Fruit fly (Drosophila melanogaster) whole organism, embryonic: ENCODE measurements around the gene mop.

Experiments used
- ATbp ChIP-seq: fragments of 200-800 bp; sonication (Bioruptor generic); optimal IDR thresholded peaks from 2 replicates; lab custom pipeline; 2017; ENCODE audit warnings: missing biosample characterization, mild to moderate bottlenecking, missing genetic modification characterization, missing genetic modification reagents
- CG11723 ChIP-seq: fragments of 200-800 bp; sonication (Bioruptor generic); optimal IDR thresholded peaks from 2 replicates; lab custom pipeline; 2017; ENCODE audit warnings: missing biosample characterization, mild to moderate bottlenecking, missing genetic modification characterization
- CG1233 ChIP-seq: fragments of 200-800 bp; sonication (Bioruptor generic); optimal IDR thresholded peaks from 4 replicates; lab custom pipeline; 2018; ENCODE audit warnings: missing biosample characterization, mild to moderate bottlenecking, missing genetic modification characterization
- CG12769 ChIP-seq: fragments of 200-800 bp; sonication (Bioruptor generic); optimal IDR thresholded peaks from 2 replicates; lab custom pipeline; 2019; ENCODE audit warnings: missing biosample characterization, mild to moderate bottlenecking, missing genetic modification characterization, moderate library complexity
- CG14014 ChIP-seq: fragments of 200-800 bp; sonication (Bioruptor generic); IDR thresholded peaks from 2 replicates; pipeline ENCODE4 v1.3.6; 2022; ENCODE audit warnings: missing biosample characterization, missing genetic modification characterization
- CG15011 ChIP-seq: fragments of 200-800 bp; sonication (Bioruptor generic); optimal IDR thresholded peaks from 3 replicates; lab custom pipeline; 2018; ENCODE audit warnings: missing biosample characterization, mild to moderate bottlenecking, missing genetic modification characterization
- CG2116 ChIP-seq: fragments of 200-800 bp; sonication (Bioruptor generic); optimal IDR thresholded peaks from 3 replicates; lab custom pipeline; 2018; ENCODE audit warnings: missing biosample characterization, mild to moderate bottlenecking, missing genetic modification characterization
- CG2202 ChIP-seq: fragments of 200-800 bp; sonication (Bioruptor generic); optimal IDR thresholded peaks from 2 replicates; lab custom pipeline; 2018; ENCODE audit warnings: missing biosample characterization, mild to moderate bottlenecking, missing genetic modification characterization
- CG30020 ChIP-seq: fragments of 200-800 bp; optimal IDR thresholded peaks from 2 replicates; lab custom pipeline; 2019; ENCODE audit warnings: missing biosample characterization, mild to moderate bottlenecking, missing genetic modification characterization, moderate library complexity
- CG34376 ChIP-seq: fragments of 200-800 bp; sonication (Bioruptor generic); optimal IDR thresholded peaks from 2 replicates; lab custom pipeline; 2018; ENCODE audit warnings: missing biosample characterization, mild to moderate bottlenecking, missing genetic modification characterization
- CG3838 ChIP-seq: fragments of 200-800 bp; sonication (Bioruptor generic); optimal IDR thresholded peaks from 3 replicates; lab custom pipeline; 2016; ENCODE audit warnings: missing biosample characterization, missing genetic modification characterization
- CG6854 ChIP-seq: fragments of 200-800 bp; sonication (Bioruptor generic); optimal IDR thresholded peaks from 3 replicates; lab custom pipeline; 2017; ENCODE audit warnings: missing biosample characterization, mild to moderate bottlenecking, missing genetic modification characterization
- CG7987 ChIP-seq: fragments of 200-800 bp; sonication (Bioruptor generic); optimal IDR thresholded peaks from 2 replicates; lab custom pipeline; 2018; ENCODE audit warnings: missing biosample characterization, mild to moderate bottlenecking, missing genetic modification characterization, moderate library complexity
- CG8089 ChIP-seq: fragments of 200-800 bp; sonication (Bioruptor generic); optimal IDR thresholded peaks from 3 replicates; lab custom pipeline; 2016; ENCODE audit warnings: missing biosample characterization, missing genetic modification characterization
- CG9215 ChIP-seq: fragments of 200-800 bp; sonication (Bioruptor generic); IDR thresholded peaks from 2 replicates; pipeline ENCODE4 v1.3.6; 2022; ENCODE audit warnings: missing biosample characterization, missing genetic modification characterization
- CG9609 ChIP-seq: fragments of 200-800 bp; sonication (Bioruptor generic); optimal IDR thresholded peaks from 3 replicates; lab custom pipeline; 2016; ENCODE audit warnings: missing biosample characterization, missing genetic modification characterization
- CTCF ChIP-seq: fragments of 200-800 bp; sonication (Bioruptor generic); optimal IDR thresholded peaks from 2 replicates; lab custom pipeline; 2017; ENCODE audit warnings: missing biosample characterization, mild to moderate bottlenecking, missing genetic modification characterization, moderate library complexity
- Drgx ChIP-seq: fragments of 200-800 bp; sonication (Bioruptor generic); IDR thresholded peaks from 2 replicates; pipeline ENCODE4 v1.3.6; 2022; ENCODE audit warnings: missing biosample characterization, missing genetic modification characterization
- Elba2 ChIP-seq: fragments of 200-800 bp; sonication (Bioruptor generic); optimal IDR thresholded peaks from 3 replicates; lab custom pipeline; 2016; ENCODE audit warnings: missing biosample characterization, missing genetic modification characterization
- HLH54F ChIP-seq: fragments of 200-800 bp; sonication (Bioruptor generic); optimal IDR thresholded peaks from 3 replicates; lab custom pipeline; 2016; ENCODE audit warnings: missing biosample characterization, missing genetic modification characterization
- Hand ChIP-seq: fragments of 200-800 bp; sonication (Bioruptor generic); optimal IDR thresholded peaks from 2 replicates; lab custom pipeline; 2017; ENCODE audit warnings: mild to moderate bottlenecking, missing biosample characterization, missing genetic modification reagents, missing genetic modification characterization
- Meics ChIP-seq: fragments of 200-800 bp; sonication (Bioruptor generic); optimal IDR thresholded peaks from 2 replicates; lab custom pipeline; 2017; ENCODE audit warnings: missing biosample characterization, mild to moderate bottlenecking, missing genetic modification characterization
- Opbp ChIP-seq: fragments of 200-800 bp; sonication (Bioruptor generic); IDR thresholded peaks from 3 replicates; pipeline ENCODE4 v1.3.6; 2022; ENCODE audit warnings: missing biosample characterization, missing genetic modification characterization; ENCODE audit not compliant: partially characterized antibody
- TFAM ChIP-seq: fragments of 200-800 bp; sonication (Bioruptor generic); optimal IDR thresholded peaks from 2 replicates; lab custom pipeline; 2017; ENCODE audit warnings: missing biosample characterization, missing genetic modification characterization, inconsistent platforms
- Tbp ChIP-seq: fragments of >200 bp; optimal IDR thresholded peaks from 2 replicates; lab custom pipeline; 2018; ENCODE audit warnings: missing biosample characterization, missing genetic modification characterization
- Xbp1 ChIP-seq: fragments of 200-800 bp; sonication (Bioruptor generic); optimal IDR thresholded peaks from 3 replicates; lab custom pipeline; 2016; ENCODE audit warnings: missing biosample characterization, mild to moderate bottlenecking, missing genetic modification characterization
- aop ChIP-seq: fragments of 200-800 bp; sonication (Bioruptor generic); IDR thresholded peaks from 2 replicates; pipeline ENCODE4 v1.3.6; 2022; ENCODE audit warnings: missing biosample characterization, missing genetic modification characterization
- ap ChIP-seq: fragments of 200-800 bp; sonication (Bioruptor generic); IDR thresholded peaks from 2 replicates; pipeline ENCODE4 v1.3.6; 2022; ENCODE audit warnings: missing biosample characterization, missing genetic modification characterization
- az2 ChIP-seq: fragments of 200-800 bp; sonication (Bioruptor generic); optimal IDR thresholded peaks from 3 replicates; lab custom pipeline; 2016; ENCODE audit warnings: missing biosample characterization, missing genetic modification characterization
- bcd ChIP-seq: fragments of 200-800 bp; sonication (Bioruptor generic); optimal IDR thresholded peaks from 2 replicates; lab custom pipeline; 2017; ENCODE audit warnings: missing biosample characterization, mild to moderate bottlenecking, missing genetic modification characterization
- cad ChIP-seq: fragments of >200 bp; optimal IDR thresholded peaks from 2 replicates; lab custom pipeline; 2017; ENCODE audit warnings: missing biosample characterization, missing genetic modification characterization
- dimm ChIP-seq: fragments of 200-800 bp; sonication (Bioruptor generic); IDR thresholded peaks from 2 replicates; pipeline ENCODE4 v1.3.6; 2022; ENCODE audit warnings: missing biosample characterization, missing genetic modification characterization
- gfzf ChIP-seq: fragments of 200-800 bp; sonication (Bioruptor generic); optimal IDR thresholded peaks from 2 replicates; lab custom pipeline; 2016; ENCODE audit warnings: missing biosample characterization, mild to moderate bottlenecking, missing genetic modification characterization, moderate library complexity
- kni ChIP-seq: fragments of 200-800 bp; sonication (Bioruptor generic); optimal IDR thresholded peaks from 3 replicates; lab custom pipeline; 2017; ENCODE audit warnings: mild to moderate bottlenecking, missing biosample characterization, missing genetic modification reagents, missing genetic modification characterization
- lbe ChIP-seq: fragments of 200-800 bp; sonication (Bioruptor generic); optimal IDR thresholded peaks from 2 replicates; lab custom pipeline; 2016; ENCODE audit warnings: missing biosample characterization, mild to moderate bottlenecking, missing genetic modification characterization
- odd ChIP-seq: fragments of 200-800 bp; sonication (Bioruptor generic); optimal IDR thresholded peaks from 2 replicates; lab custom pipeline; 2017; ENCODE audit warnings: missing biosample characterization, mild to moderate bottlenecking, missing genetic modification characterization
- pzg ChIP-seq: fragments of 200-800 bp; sonication (Bioruptor generic); optimal IDR thresholded peaks from 3 replicates; lab custom pipeline; 2018; ENCODE audit warnings: missing biosample characterization, mild to moderate bottlenecking, missing genetic modification characterization, moderate library complexity
- row ChIP-seq: fragments of 200-800 bp; sonication (Bioruptor generic); IDR thresholded peaks from 3 replicates; pipeline ENCODE4 v1.3.6; 2022; ENCODE audit warnings: missing biosample characterization, missing genetic modification characterization
- run ChIP-seq: fragments of 200-800 bp; sonication (Bioruptor generic); optimal IDR thresholded peaks from 3 replicates; lab custom pipeline; 2018; ENCODE audit warnings: missing biosample characterization, mild to moderate bottlenecking, missing genetic modification characterization
- sc ChIP-seq, 3 experiments: fragments of >200 bp in 2 of 3; fragments of 200-800 bp in 1 of 3; sonication (Bioruptor generic) in 1 of 3; optimal IDR thresholded peaks; 2 replicates in 2 of 3; 3 replicates in 1 of 3; lab custom pipeline; 2017; ENCODE audit warnings: mild to moderate bottlenecking in 1 of 3, missing biosample characterization in 1 of 3, missing genetic modification characterization in 1 of 3, missing genetic modification reagents in 1 of 3
- shn ChIP-seq: fragments of 200-800 bp; sonication (Bioruptor generic); optimal IDR thresholded peaks from 3 replicates; lab custom pipeline; 2016; ENCODE audit warnings: missing biosample characterization, missing genetic modification characterization
- sna ChIP-seq: fragments of 200-800 bp; sonication (Bioruptor generic); IDR thresholded peaks from 2 replicates; pipeline ENCODE4 v1.3.6; 2022; ENCODE audit warnings: missing biosample characterization, missing genetic modification characterization; ENCODE audit not compliant: partially characterized antibody
- stwl ChIP-seq: fragments of 200-800 bp; sonication (Bioruptor generic); optimal IDR thresholded peaks from 3 replicates; lab custom pipeline; 2018; ENCODE audit warnings: missing biosample characterization, mild to moderate bottlenecking, missing genetic modification characterization, moderate library complexity
- trh ChIP-seq: fragments of 200-800 bp; sonication (Bioruptor generic); optimal IDR thresholded peaks from 2 replicates; lab custom pipeline; 2016; ENCODE audit warnings: missing biosample characterization, missing genetic modification characterization
- zen2 ChIP-seq: fragments of 200-800 bp; sonication (Bioruptor generic); IDR thresholded peaks from 3 replicates; pipeline ENCODE4 v1.3.6; 2022; ENCODE audit warnings: missing biosample characterization, missing genetic modification characterization; ENCODE audit not compliant: partially characterized antibody
- zfh1 ChIP-seq: fragments of 200-800 bp; sonication (Bioruptor generic); IDR thresholded peaks from 3 replicates; pipeline ENCODE4 v1.3.6; 2022; ENCODE audit warnings: missing biosample characterization, missing genetic modification characterization

The mop gene

dm6 chr3L:14781082-14781862 is 5.3 kb upstream of the mop start (continued):
- TF ChIP-seq sc (optimal IDR thresholded peaks at IDR 0.05; lab: Kevin White, UChicago) (no peak), sc (GFP tag; optimal IDR thresholded peaks at IDR 0.05; lab: Kevin White, UChicago) (peak; percentile 66), ATbp (GFP tag; lab: Kevin White, UChicago) (peak; percentile 47), CG2202 (peak; percentile 13), Elba2 (GFP tag; lab: Kevin White, UChicago) (no peak), odd (GFP tag; lab: Kevin White, UChicago) (peak; percentile 78), trh (peak; percentile 45), cad (GFP tag; lab: Kevin White, UChicago) (no peak), CG7987 (GFP tag; lab: Kevin White, UChicago) (peak; percentile 98), Drgx (GFP tag; lab: Robert Waterston, UW) (peak; percentile 71), CG12769 (tag; lab: Kevin White, UChicago) (peak; percentile 81), CG8089 (GFP tag; lab: Kevin White, UChicago) (no peak), bcd (GFP tag; lab: Kevin White, UChicago) (peak; percentile 55), CG9609 (GFP tag; lab: Kevin White, UChicago) (peak; percentile 30), az2 (GFP tag; lab: Kevin White, UChicago) (peak; percentile 60), CG34376 (GFP tag; lab: Kevin White, UChicago) (peak; percentile 85), zen2 (GFP tag; lab: Robert Waterston, UW) (no peak; the same call in 2 of the 3 replicates), CG14014 (GFP tag; lab: Robert Waterston, UW) (peak; percentile 52; the same call in 1 of the 2 replicates), ap (GFP tag; lab: Robert Waterston, UW) (no peak), gfzf (GFP tag; lab: Kevin White, UChicago) (no peak), row (GFP tag; lab: Robert Waterston, UW) (peak; percentile 84), CG2116 (peak; percentile 12), CG30020 (tag; lab: Kevin White, UChicago) (peak; percentile 35), CG1233 (GFP tag; lab: Kevin White, UChicago) (peak; percentile 77), kni (peak; percentile 100), CG9215 (no peak), lbe (GFP tag; lab: Kevin White, UChicago) (peak; percentile 17), TFAM (no peak), shn (GFP tag; lab: Kevin White, UChicago) (peak; percentile 24), dimm (GFP tag; lab: Robert Waterston, UW) (no peak), pzg (GFP tag; lab: Kevin White, UChicago) (peak; percentile 1), Xbp1 (peak; percentile 62), CG3838 (GFP tag; lab: Kevin White, UChicago) (no peak), run (tag; lab: Kevin White, UChicago) (peak; percentile 90), stwl (tag; lab: Kevin White, UChicago) (peak; percentile 10), Hand (GFP tag; lab: Kevin White, UChicago) (no peak), aop (GFP tag; lab: Robert Waterston, UW) (peak; percentile 93), Tbp (GFP tag; lab: Kevin White, UChicago) (no peak), CG15011 (GFP tag; lab: Kevin White, UChicago) (peak; percentile 30), zfh1 (GFP tag; lab: Robert Waterston, UW) (peak; percentile 35; the same call in 2 of the 3 replicates), CG11723 (peak; percentile 21), sna (GFP tag; lab: Robert Waterston, UW) (peak; percentile 51; the same call in 1 of the 2 replicates), HLH54F (GFP tag; lab: Kevin White, UChicago) (peak; percentile 25), CG6854 (GFP tag; lab: Kevin White, UChicago) (peak; percentile 72), Meics (GFP tag; lab: Kevin White, UChicago) (peak; percentile 74), Opbp (GFP tag; lab: Robert Waterston, UW) (no peak), CTCF (GFP tag; lab: Kevin White, UChicago) (peak; percentile 8)
